Worm (Caenorhabditis elegans): ENCODE data around the gene nars-2.

- TF ChIP-seq him-1 (tag; optimal IDR thresholded peaks at IDR 0.05) = no peak
- TF ChIP-seq W03F9.2 (tag; optimal IDR thresholded peaks at IDR 0.05) = no peak
- no peak for TF ChIP-seq dao-5 (tag; optimal IDR thresholded peaks at IDR 0.05)
Observed at ce11 chrIII:11467631-11468481, 32.7 kb downstream of the nars-2 start.

Measured in whole organism, L4/young adult.